Fruit fly (Drosophila melanogaster) whole organism, embryonic: Measurements from ENCODE around the gene wls.

Source experiments
- Ada2b ChIP-seq: fragments of 200-800 bp; sonication (Bioruptor generic); IDR thresholded peaks from 2 replicates; pipeline ENCODE4 v1.3.6; 2022; ENCODE audit warnings: missing biosample characterization, missing genetic modification characterization
- Awh ChIP-seq: fragments of 200-800 bp; sonication (Bioruptor generic); IDR thresholded peaks from 2 replicates; pipeline ENCODE4, ENCODE4 v1.3.6; 2022; ENCODE audit warnings: missing biosample characterization, missing genetic modification characterization
- C15 ChIP-seq: fragments of 200-800 bp; sonication (Bioruptor generic); IDR thresholded peaks from 3 replicates; pipeline ENCODE4 v1.3.6; 2022; ENCODE audit warnings: missing biosample characterization, missing genetic modification characterization
- CG10565 ChIP-seq: fragments of 200-800 bp; sonication (Bioruptor generic); optimal IDR thresholded peaks from 3 replicates; lab custom pipeline; 2016; ENCODE audit warnings: missing biosample characterization, mild to moderate bottlenecking, missing genetic modification characterization
- CG10654 ChIP-seq: fragments of 200-800 bp; sonication (Bioruptor generic); optimal IDR thresholded peaks from 2 replicates; lab custom pipeline; 2016; ENCODE audit warnings: missing biosample characterization, missing genetic modification characterization
- CG11093 ChIP-seq: fragments of 200-800 bp; sonication (Bioruptor generic); IDR thresholded peaks from 3 replicates; pipeline ENCODE4 v1.3.6; 2022; ENCODE audit warnings: missing biosample characterization, missing genetic modification characterization
- CG13287 ChIP-seq: fragments of 200-800 bp; sonication (Bioruptor generic); IDR thresholded peaks from 2 replicates; pipeline ENCODE4 v1.3.6; 2022; ENCODE audit warnings: missing biosample characterization, missing genetic modification characterization; ENCODE audit not compliant: partially characterized antibody
- CG15269 ChIP-seq: fragments of 200-800 bp; sonication (Bioruptor generic); optimal IDR thresholded peaks from 2 replicates; lab custom pipeline; 2018; ENCODE audit warnings: missing biosample characterization, mild to moderate bottlenecking, missing genetic modification characterization, moderate library complexity
- CG17359 ChIP-seq: fragments of 200-800 bp; sonication (Bioruptor generic); optimal IDR thresholded peaks from 3 replicates; lab custom pipeline; 2018; ENCODE audit warnings: missing biosample characterization, mild to moderate bottlenecking, missing genetic modification characterization, moderate library complexity
- CG17361 ChIP-seq: fragments of 200-800 bp; sonication (Bioruptor generic); IDR thresholded peaks from 3 replicates; pipeline ENCODE4 v1.3.6; 2022; ENCODE audit warnings: missing biosample characterization, missing genetic modification characterization
- CG17802 ChIP-seq: fragments of 200-800 bp; sonication (Bioruptor generic); optimal IDR thresholded peaks from 2 replicates; lab custom pipeline; 2018; ENCODE audit warnings: missing biosample characterization, mild to moderate bottlenecking, missing genetic modification characterization, moderate library complexity
- CG18262 ChIP-seq: fragments of 200-800 bp; optimal IDR thresholded peaks from 3 replicates; lab custom pipeline; 2019; ENCODE audit warnings: missing biosample characterization, mild to moderate bottlenecking, missing genetic modification characterization, moderate library complexity
- CG18476 ChIP-seq: fragments of 200-800 bp; sonication (Bioruptor generic); optimal IDR thresholded peaks from 2 replicates; lab custom pipeline; 2016; ENCODE audit warnings: missing biosample characterization, mild to moderate bottlenecking, missing genetic modification characterization
- CG2202 ChIP-seq: fragments of 200-800 bp; sonication (Bioruptor generic); optimal IDR thresholded peaks from 2 replicates; lab custom pipeline; 2018; ENCODE audit warnings: missing biosample characterization, mild to moderate bottlenecking, missing genetic modification characterization
- CG2875 ChIP-seq: fragments of 200-800 bp; sonication (Bioruptor generic); optimal IDR thresholded peaks from 2 replicates; lab custom pipeline; 2017; ENCODE audit warnings: missing biosample characterization, mild to moderate bottlenecking, missing genetic modification characterization, missing genetic modification reagents
- CG3838 ChIP-seq: fragments of 200-800 bp; sonication (Bioruptor generic); optimal IDR thresholded peaks from 3 replicates; lab custom pipeline; 2016; ENCODE audit warnings: missing biosample characterization, missing genetic modification characterization
- CG4360 ChIP-seq: fragments of 200-800 bp; sonication (Bioruptor generic); IDR thresholded peaks from 2 replicates; pipeline ENCODE4 v1.3.6; 2022; ENCODE audit warnings: missing biosample characterization, missing genetic modification characterization
- CG4404 ChIP-seq: fragments of 200-800 bp; sonication (Bioruptor generic); IDR thresholded peaks from 2 replicates; pipeline ENCODE4 v1.3.6; 2022; ENCODE audit warnings: missing biosample characterization, missing genetic modification characterization
- CG6813 ChIP-seq: fragments of 200-800 bp; sonication (Bioruptor generic); optimal IDR thresholded peaks from 2 replicates; lab custom pipeline; 2017; ENCODE audit warnings: missing biosample characterization, missing genetic modification characterization, mild to moderate bottlenecking, moderate library complexity, missing genetic modification reagents
- CG7357 ChIP-seq: fragments of 200-800 bp; sonication (Bioruptor generic); IDR thresholded peaks from 3 replicates; pipeline ENCODE4 v1.3.6; 2022; ENCODE audit warnings: missing biosample characterization, missing genetic modification characterization
- CG7963 ChIP-seq: fragments of 200-800 bp; sonication (Bioruptor generic); IDR thresholded peaks from 3 replicates; pipeline ENCODE4 v1.3.6; 2022; ENCODE audit warnings: missing biosample characterization, missing genetic modification characterization; ENCODE audit not compliant: partially characterized antibody
- CG8359 ChIP-seq: fragments of 200-800 bp; sonication (Bioruptor generic); optimal IDR thresholded peaks from 2 replicates; lab custom pipeline; 2017; ENCODE audit warnings: missing biosample characterization, mild to moderate bottlenecking, missing genetic modification characterization, borderline replicate concordance
- CG8388 ChIP-seq: fragments of 200-800 bp; sonication (Bioruptor generic); optimal IDR thresholded peaks from 2 replicates; lab custom pipeline; 2019; ENCODE audit warnings: missing biosample characterization, mild to moderate bottlenecking, missing genetic modification characterization, moderate library complexity
- D ChIP-seq, 2 experiments: fragments of 200-800 bp in 1 of 2; fragments of >200 bp in 1 of 2; sonication (Bioruptor generic) in 1 of 2; optimal IDR thresholded peaks; 2 replicates in 1 of 2; 3 replicates in 1 of 2; lab custom pipeline; 2017; ENCODE audit warnings: mild to moderate bottlenecking in 1 of 2, missing biosample characterization in 1 of 2, missing genetic modification characterization in 1 of 2, missing genetic modification reagents in 1 of 2
- Elba2 ChIP-seq: fragments of 200-800 bp; sonication (Bioruptor generic); optimal IDR thresholded peaks from 3 replicates; lab custom pipeline; 2016; ENCODE audit warnings: missing biosample characterization, missing genetic modification characterization
- HLH54F ChIP-seq: fragments of 200-800 bp; sonication (Bioruptor generic); optimal IDR thresholded peaks from 3 replicates; lab custom pipeline; 2016; ENCODE audit warnings: missing biosample characterization, missing genetic modification characterization
- Lhr ChIP-seq: fragments of 200-800 bp; sonication (Bioruptor generic); optimal IDR thresholded peaks from 3 replicates; lab custom pipeline; 2017; ENCODE audit warnings: mild to moderate bottlenecking, missing biosample characterization, missing genetic modification reagents, missing genetic modification characterization
- MBD-R2 ChIP-seq: fragments of 200-800 bp; sonication (Bioruptor generic); IDR thresholded peaks from 2 replicates; pipeline ENCODE4 v1.3.6; 2022; ENCODE audit warnings: missing biosample characterization, missing genetic modification characterization
- MESR4 ChIP-seq: fragments of 200-800 bp; sonication (Bioruptor generic); optimal IDR thresholded peaks from 2 replicates; lab custom pipeline; 2018; ENCODE audit warnings: missing biosample characterization, mild to moderate bottlenecking, missing genetic modification characterization, moderate library complexity
- Mad ChIP-seq: fragments of 200-800 bp; sonication (Bioruptor generic); optimal IDR thresholded peaks from 2 replicates; lab custom pipeline; 2016; ENCODE audit warnings: missing biosample characterization, missing genetic modification characterization
- Meics ChIP-seq: fragments of 200-800 bp; sonication (Bioruptor generic); optimal IDR thresholded peaks from 2 replicates; lab custom pipeline; 2017; ENCODE audit warnings: missing biosample characterization, mild to moderate bottlenecking, missing genetic modification characterization
- Neu2 ChIP-seq: fragments of 200-800 bp; sonication (Bioruptor generic); optimal IDR thresholded peaks from 3 replicates; lab custom pipeline; 2016; ENCODE audit warnings: missing biosample characterization, missing genetic modification characterization, borderline replicate concordance
- Opbp ChIP-seq: fragments of 200-800 bp; sonication (Bioruptor generic); IDR thresholded peaks from 3 replicates; pipeline ENCODE4 v1.3.6; 2022; ENCODE audit warnings: missing biosample characterization, missing genetic modification characterization; ENCODE audit not compliant: partially characterized antibody
- PHDP ChIP-seq: fragments of 200-800 bp; sonication (Bioruptor generic); optimal IDR thresholded peaks from 3 replicates; lab custom pipeline; 2018; ENCODE audit warnings: missing biosample characterization, mild to moderate bottlenecking, missing genetic modification characterization, moderate library complexity
- Ptx1 ChIP-seq: fragments of 200-800 bp; sonication (Bioruptor generic); IDR thresholded peaks from 2 replicates; pipeline ENCODE4 v1.3.6; 2022; ENCODE audit warnings: missing biosample characterization, missing genetic modification characterization
- Trl ChIP-seq, 3 experiments: fragments of >200 bp in 2 of 3; fragments of 200-800 bp in 1 of 3; sonication (Bioruptor generic) in 1 of 3; optimal IDR thresholded peaks; 2 replicates in 1 of 3; 3 replicates in 2 of 3; lab custom pipeline; 2016 to 2017; ENCODE audit warnings: missing biosample characterization in 1 of 3, missing genetic modification characterization in 1 of 3
- Usf ChIP-seq: fragments of 200-800 bp; sonication (Bioruptor generic); optimal IDR thresholded peaks from 2 replicates; lab custom pipeline; 2017; ENCODE audit warnings: missing genotype, missing biosample characterization, missing genetic modification characterization
- bbx ChIP-seq: fragments of 200-800 bp; sonication (Bioruptor generic); IDR thresholded peaks from 2 replicates; pipeline ENCODE4 v1.3.6; 2022; ENCODE audit warnings: missing biosample characterization, missing genetic modification characterization; ENCODE audit not compliant: partially characterized antibody
- crp ChIP-seq, 2 experiments: fragments of 200-800 bp; sonication (Bioruptor generic); optimal IDR thresholded peaks; 2 replicates in 1 of 2; 3 replicates in 1 of 2; lab custom pipeline; 2017; ENCODE audit warnings: missing biosample characterization in 2 of 2, missing genetic modification characterization in 2 of 2, mild to moderate bottlenecking in 1 of 2, moderate library complexity in 1 of 2
- ewg ChIP-seq: fragments of 200-800 bp; sonication (Bioruptor generic); optimal IDR thresholded peaks from 3 replicates; lab custom pipeline; 2017; ENCODE audit warnings: mild to moderate bottlenecking, missing biosample characterization, missing genetic modification reagents, missing genetic modification characterization
- exex ChIP-seq: fragments of 200-800 bp; sonication (Bioruptor generic); optimal IDR thresholded peaks from 4 replicates; lab custom pipeline; 2018; ENCODE audit warnings: missing biosample characterization, mild to moderate bottlenecking, missing genetic modification characterization, moderate library complexity
- ken ChIP-seq: fragments of 200-800 bp; sonication (Bioruptor generic); IDR thresholded peaks from 3 replicates; pipeline ENCODE4 v1.3.6; 2022; ENCODE audit warnings: missing biosample characterization, missing genetic modification characterization
- lola ChIP-seq, 3 experiments: fragments of >200 bp in 2 of 3; fragments of 200-800 bp in 1 of 3; sonication (Bioruptor generic) in 1 of 3; optimal IDR thresholded peaks; 2 replicates each; lab custom pipeline; 2017 to 2019; ENCODE audit warnings: missing biosample characterization in 3 of 3, missing genetic modification characterization in 3 of 3, mild to moderate bottlenecking in 1 of 3, moderate library complexity in 1 of 3
- schlank ChIP-seq: fragments of 200-800 bp; sonication (Bioruptor generic); optimal IDR thresholded peaks from 2 replicates; lab custom pipeline; 2018; ENCODE audit warnings: missing biosample characterization, mild to moderate bottlenecking, missing genetic modification characterization
- sima ChIP-seq: fragments of 200-800 bp; sonication (Bioruptor generic); optimal IDR thresholded peaks from 2 replicates; lab custom pipeline; 2016; ENCODE audit warnings: missing biosample characterization, missing genetic modification characterization
- slbo ChIP-seq: fragments of 200-800 bp; sonication (Bioruptor generic); IDR thresholded peaks from 2 replicates; pipeline ENCODE4 v1.3.6; 2022; ENCODE audit warnings: missing biosample characterization, missing genetic modification characterization
- sob ChIP-seq: fragments of 200-800 bp; sonication (Bioruptor generic); IDR thresholded peaks from 2 replicates; pipeline ENCODE4 v1.3.6; 2022; ENCODE audit warnings: missing biosample characterization, missing genetic modification characterization
- trh ChIP-seq: fragments of 200-800 bp; sonication (Bioruptor generic); optimal IDR thresholded peaks from 2 replicates; lab custom pipeline; 2016; ENCODE audit warnings: missing biosample characterization, missing genetic modification characterization
- unc-4 ChIP-seq: fragments of 200-800 bp; sonication (Bioruptor generic); IDR thresholded peaks from 2 replicates; pipeline ENCODE4 v1.3.6; 2022; ENCODE audit warnings: missing biosample characterization, missing genetic modification characterization; ENCODE audit not compliant: partially characterized antibody

wls gene

dm6 chr3L:11123088-11123487 is 46.3 kb downstream of the wls start, which contains the start of the genes Ufd1 and NaPi-III (continued):
- no peak for TF ChIP-seq trh (GFP tag; lab: Kevin White, UChicago)
- peak; percentile 4 for TF ChIP-seq CG2202 (tag; lab: Kevin White, UChicago)
- TF ChIP-seq CG3838 (GFP tag; lab: Kevin White, UChicago) = no peak
- TF ChIP-seq lola (GFP tag; optimal IDR thresholded peaks at IDR 0.05; lab: Kevin White, UChicago) = no peak
- TF ChIP-seq Opbp (GFP tag; lab: Robert Waterston, UW) = peak; percentile 93
- TF ChIP-seq CG7963 (GFP tag; lab: Robert Waterston, UW) = peak; percentile 68
- no peak for TF ChIP-seq CG17361
- no peak for TF ChIP-seq CG11093 (GFP tag; lab: Robert Waterston, UW)
- TF ChIP-seq ken (GFP tag; lab: Robert Waterston, UW) = 0 out of 3 replicates have a peak, but pooled peaks have one; percentile 4
- TF ChIP-seq sima (GFP tag; lab: Kevin White, UChicago) = no peak
- peak; percentile 68 for TF ChIP-seq sob
- TF ChIP-seq slbo (GFP tag; lab: Robert Waterston, UW) = peak; percentile 76
- TF ChIP-seq MBD-R2 = peak; percentile 97
- TF ChIP-seq CG4360 (GFP tag; lab: Robert Waterston, UW) = peak; percentile 82
- TF ChIP-seq CG18262 (tag; lab: Kevin White, UChicago) = no peak
- peak; percentile 79 for TF ChIP-seq ewg
- no peak for TF ChIP-seq CG10654 (GFP tag; lab: Kevin White, UChicago)
- TF ChIP-seq CG13287 (GFP tag; lab: Robert Waterston, UW) = peak; percentile 94
- peak; percentile 74 for TF ChIP-seq Elba2 (GFP tag; lab: Kevin White, UChicago)
- TF ChIP-seq Neu2 (GFP tag; lab: Kevin White, UChicago) = no peak
- no peak for TF ChIP-seq Awh (GFP tag; lab: Robert Waterston, UW)
- no peak for TF ChIP-seq Trl (optimal IDR thresholded peaks at IDR 0.05; lab: Kevin White, UChicago)
- TF ChIP-seq Trl (GFP tag; optimal IDR thresholded peaks at IDR 0.05; lab: Kevin White, UChicago) = peak; percentile 2
- no peak for TF ChIP-seq CG7357
- TF ChIP-seq Ada2b (GFP tag; lab: Robert Waterston, UW) = no peak
- TF ChIP-seq CG18476 (GFP tag; lab: Kevin White, UChicago) = no peak
- TF ChIP-seq Ptx1 (GFP tag; lab: Robert Waterston, UW) = no peak
- TF ChIP-seq PHDP (tag; lab: Kevin White, UChicago) = no peak
- no peak for TF ChIP-seq schlank
- TF ChIP-seq D (optimal IDR thresholded peaks at IDR 0.05; lab: Kevin White, UChicago) = no peak
- peak; percentile 4 for TF ChIP-seq D (GFP tag; optimal IDR thresholded peaks at IDR 0.05; lab: Kevin White, UChicago)
- peak; percentile 91 for TF ChIP-seq bbx
- no peak for TF ChIP-seq CG8359 (GFP tag; lab: Kevin White, UChicago)
- TF ChIP-seq unc-4 (GFP tag; lab: Robert Waterston, UW) = peak; percentile 92
- no peak for TF ChIP-seq CG17802 (tag; lab: Kevin White, UChicago)
- no peak for TF ChIP-seq CG2875 (GFP tag; lab: Kevin White, UChicago)
- peak; percentile 98 for TF ChIP-seq Lhr
- peak; percentile 57 for TF ChIP-seq CG17359 (tag; lab: Kevin White, UChicago)
- TF ChIP-seq Mad = peak; percentile 42
- TF ChIP-seq CG4404 (GFP tag; lab: Robert Waterston, UW) = no peak
- TF ChIP-seq HLH54F (GFP tag; lab: Kevin White, UChicago) = peak; percentile 43
- no peak for TF ChIP-seq Usf (GFP tag; lab: Kevin White, UChicago)
- TF ChIP-seq exex (tag; lab: Kevin White, UChicago) = no peak
- TF ChIP-seq Meics = no peak
- TF ChIP-seq crp (GFP tag; optimal IDR thresholded peaks at IDR 0.05; lab: Kevin White, UChicago) = peak in 1 of 2 experiments; percentile 69
- TF ChIP-seq CG10565 = no peak
- TF ChIP-seq CG6813 (GFP tag; lab: Kevin White, UChicago) = no peak
- no peak for TF ChIP-seq CG8388 (GFP tag; lab: Kevin White, UChicago)
- TF ChIP-seq MESR4 (GFP tag; lab: Kevin White, UChicago) = peak; percentile 87
- TF ChIP-seq CG15269 (tag; lab: Kevin White, UChicago) = no peak
- no peak for TF ChIP-seq C15 (GFP tag; lab: Robert Waterston, UW)
